Worm (Caenorhabditis elegans): ENCODE measurements around the gene Y116A8C.44.
"Not testable (repeated sequence)": the region's sequence is repeated elsewhere in the genome, so short reads cannot be mapped to it uniquely, and the experiment has no call there.

Y116A8C.44 gene

ce11 chrIV:17084839-17085238 lies 26.9 kb upstream of the Y116A8C.44 start:
- TF ChIP-seq F13H6.1 (tag; optimal IDR thresholded peaks at IDR 0.05) = no peak
- TF ChIP-seq nhr-21 (tag; optimal IDR thresholded peaks at IDR 0.05) = no peak
- TF ChIP-seq lin-39 (tag; optimal IDR thresholded peaks at IDR 0.05) = no peak
- no peak for TF ChIP-seq nhr-77 (tag; optimal IDR thresholded peaks at IDR 0.05)
- no peak for TF ChIP-seq Y55F3AM.14 (GFP tag; optimal IDR thresholded peaks at IDR 0.05)
- TF ChIP-seq egl-27 (tag; optimal IDR thresholded peaks at IDR 0.05) = no peak
- no peak for TF ChIP-seq ztf-4 (tag; optimal IDR thresholded peaks at IDR 0.05)
- no peak for TF ChIP-seq mdl-1 (tag; optimal IDR thresholded peaks at IDR 0.05)
- TF ChIP-seq mbf-1 (tag; optimal IDR thresholded peaks at IDR 0.05) = no peak
- TF ChIP-seq zag-1 (tag; optimal IDR thresholded peaks at IDR 0.05) = no peak
- no peak for TF ChIP-seq dmd-4 (tag; optimal IDR thresholded peaks at IDR 0.05)
- no peak for TF ChIP-seq elt-3 (tag; optimal IDR thresholded peaks at IDR 0.05)
- no peak for TF ChIP-seq fos-1 (tag; optimal IDR thresholded peaks at IDR 0.05)
- TF ChIP-seq ceh-82 (tag; optimal IDR thresholded peaks at IDR 0.05) = no peak
- no peak for TF ChIP-seq lin-11 (tag; optimal IDR thresholded peaks at IDR 0.05)
- no peak for TF ChIP-seq lin-13 (GFP tag; optimal IDR thresholded peaks at IDR 0.05)
- no peak for TF ChIP-seq crh-2 (tag; optimal IDR thresholded peaks at IDR 0.05)
- no peak for TF ChIP-seq nhr-237 (tag; optimal IDR thresholded peaks at IDR 0.05)

ce11 chrIV:17084317-17084716 lies 26.4 kb upstream of the Y116A8C.44 start:
- TF ChIP-seq unc-55 (GFP tag; optimal IDR thresholded peaks at IDR 0.05) = peak; percentile 40
- no peak for TF ChIP-seq F13H6.1 (tag; optimal IDR thresholded peaks at IDR 0.05)
- peak in 1 of 2 experiments; percentile 15 for TF ChIP-seq lsy-2 (tag; optimal IDR thresholded peaks at IDR 0.05)
- no peak for TF ChIP-seq Y55F3AM.14 (GFP tag; optimal IDR thresholded peaks at IDR 0.05)

ce11 chrIV:17078649-17079048 lies 20.7 kb upstream of the Y116A8C.44 start, which contains the start of gene Y116A8C.25:
Y116A8C.25 (minus strand) TSS chrIV:17078749.
- TF ChIP-seq lin-13 (GFP tag; optimal IDR thresholded peaks at IDR 0.05) (no peak), C34F6.9 (tag; optimal IDR thresholded peaks at IDR 0.05) (no peak), lsy-2 (tag; optimal IDR thresholded peaks at IDR 0.05) (no peak), unc-55 (GFP tag; optimal IDR thresholded peaks at IDR 0.05) (no peak), ztf-1 (GFP tag; conservative IDR thresholded peaks at IDR 0.05) (no peak)

ce11 chrIV:17070791-17071190 lies 12.9 kb upstream of the Y116A8C.44 start, which contains the start of gene Y116A8C.24:
Y116A8C.24 (minus strand) TSS chrIV:17070891.
- not testable (repeated sequence) for TF ChIP-seq zag-1, mdl-1, nhr-12 (tag; optimal IDR thresholded peaks at IDR 0.05)

- not testable (repeated sequence) for TF ChIP-seq ztf-1 (GFP tag; conservative IDR thresholded peaks at IDR 0.05); elt-1 (tag; optimal IDR thresholded peaks at IDR 0.05); nhr-12 (tag; optimal IDR thresholded peaks at IDR 0.05)
Observed at ce11 chrIV:17064937-17065336, 7.0 kb upstream of the Y116A8C.44 start, which contains the start of gene Y116A8C.465. Y116A8C.465 (plus strand) TSS chrIV:17065237.

- TF ChIP-seq sma-3 (GFP tag; optimal IDR thresholded peaks at IDR 0.05); ama-1 (optimal IDR thresholded peaks at IDR 0.05); elt-3 (tag; optimal IDR thresholded peaks at IDR 0.05): not testable (repeated sequence)
Observed at ce11 chrIV:17063700-17064099, 5.8 kb upstream of the Y116A8C.44 start, which contains the start of gene Y116A8C.467. Y116A8C.467 (minus strand) TSS chrIV:17063800.

ce11 chrIV:17053261-17053660 lies 4.7 kb downstream of the Y116A8C.44 start, which contains the start of gene Y116A8C.23:
Y116A8C.23 (plus strand) TSS chrIV:17053561.
- TF ChIP-seq nhr-12 (tag; optimal IDR thresholded peaks at IDR 0.05) (no peak), alr-1 (tag; optimal IDR thresholded peaks at IDR 0.05) (no peak), crh-2 (tag; optimal IDR thresholded peaks at IDR 0.05) (no peak), ztf-1 (GFP tag; conservative IDR thresholded peaks at IDR 0.05) (no peak), lin-13 (GFP tag; optimal IDR thresholded peaks at IDR 0.05) (no peak), Y55F3AM.14 (GFP tag; optimal IDR thresholded peaks at IDR 0.05) (no peak), ztf-4 (tag; optimal IDR thresholded peaks at IDR 0.05) (no peak), elt-1 (tag; optimal IDR thresholded peaks at IDR 0.05) (no peak), fos-1 (tag; optimal IDR thresholded peaks at IDR 0.05) (no peak), aly-2 (tag; optimal IDR thresholded peaks at IDR 0.05) (no peak), ceh-16 (tag; optimal IDR thresholded peaks at IDR 0.05) (no peak), mbf-1 (tag; optimal IDR thresholded peaks at IDR 0.05) (no peak), F13H6.1 (tag; optimal IDR thresholded peaks at IDR 0.05) (no peak), nhr-129 (tag; optimal IDR thresholded peaks at IDR 0.05) (no peak)
